Fruit fly (Drosophila melanogaster) whole organism, embryonic: ENCODE measurements around the gene CG6790.
A peak's percentile ranks its signal among the peaks of the same experiment; 100 is the strongest.

ENCODE experiments used
- Bteb2 ChIP-seq: fragments of 200-800 bp; sonication (Bioruptor generic); optimal IDR thresholded peaks from 2 replicates; lab custom pipeline; 2016; ENCODE audit warnings: missing biosample characterization, missing genetic modification characterization
- CG10654 ChIP-seq: fragments of 200-800 bp; sonication (Bioruptor generic); optimal IDR thresholded peaks from 2 replicates; lab custom pipeline; 2016; ENCODE audit warnings: missing biosample characterization, missing genetic modification characterization
- CG11723 ChIP-seq: fragments of 200-800 bp; sonication (Bioruptor generic); optimal IDR thresholded peaks from 2 replicates; lab custom pipeline; 2017; ENCODE audit warnings: missing biosample characterization, mild to moderate bottlenecking, missing genetic modification characterization
- CG12236 ChIP-seq: fragments of 200-800 bp; sonication (Bioruptor generic); optimal IDR thresholded peaks from 2 replicates; lab custom pipeline; 2016; ENCODE audit warnings: missing biosample characterization, missing genetic modification characterization
- CG12299 ChIP-seq: fragments of 200-800 bp; sonication (Bioruptor generic); optimal IDR thresholded peaks from 2 replicates; lab custom pipeline; 2018; ENCODE audit warnings: missing biosample characterization, mild to moderate bottlenecking, missing genetic modification characterization
- CG12769 ChIP-seq: fragments of 200-800 bp; sonication (Bioruptor generic); optimal IDR thresholded peaks from 2 replicates; lab custom pipeline; 2019; ENCODE audit warnings: missing biosample characterization, mild to moderate bottlenecking, missing genetic modification characterization, moderate library complexity
- CG13296 ChIP-seq: fragments of 200-800 bp; sonication (Bioruptor generic); optimal IDR thresholded peaks from 3 replicates; lab custom pipeline; 2018; ENCODE audit warnings: missing biosample characterization, mild to moderate bottlenecking, missing genetic modification characterization
- CG15073 ChIP-seq: fragments of 200-800 bp; sonication (Bioruptor generic); optimal IDR thresholded peaks from 2 replicates; lab custom pipeline; 2016; ENCODE audit warnings: missing biosample characterization, missing genetic modification characterization
- CG17359 ChIP-seq: fragments of 200-800 bp; sonication (Bioruptor generic); optimal IDR thresholded peaks from 3 replicates; lab custom pipeline; 2018; ENCODE audit warnings: missing biosample characterization, mild to moderate bottlenecking, missing genetic modification characterization, moderate library complexity
- CG18262 ChIP-seq: fragments of 200-800 bp; optimal IDR thresholded peaks from 3 replicates; lab custom pipeline; 2019; ENCODE audit warnings: missing biosample characterization, mild to moderate bottlenecking, missing genetic modification characterization, moderate library complexity
- CG30403 ChIP-seq: fragments of 200-800 bp; sonication (Bioruptor generic); optimal IDR thresholded peaks from 3 replicates; lab custom pipeline; 2016; ENCODE audit warnings: missing biosample characterization, missing genetic modification characterization
- CG32532 ChIP-seq: fragments of 200-800 bp; sonication (Bioruptor generic); IDR thresholded peaks from 2 replicates; pipeline ENCODE4 v1.3.6; 2022; ENCODE audit warnings: missing biosample characterization, missing genetic modification characterization
- CG5245 ChIP-seq: fragments of 200-800 bp; sonication (Bioruptor generic); optimal IDR thresholded peaks from 3 replicates; lab custom pipeline; 2016; ENCODE audit warnings: missing biosample characterization, missing genetic modification characterization
- CG7372 ChIP-seq: fragments of 200-800 bp; sonication (Bioruptor generic); IDR thresholded peaks from 2 replicates; pipeline ENCODE4 v1.3.6; 2022; ENCODE audit warnings: missing biosample characterization, missing genetic modification characterization
- CG8765 ChIP-seq: fragments of 200-800 bp; sonication (Bioruptor generic); IDR thresholded peaks from 2 replicates; pipeline ENCODE4 v1.3.6; 2022; ENCODE audit warnings: missing biosample characterization, missing genetic modification characterization
- CG9797 ChIP-seq: fragments of 200-800 bp; sonication (Bioruptor generic); optimal IDR thresholded peaks from 3 replicates; lab custom pipeline; 2018; ENCODE audit warnings: missing biosample characterization, mild to moderate bottlenecking, missing genetic modification characterization
- Chrac-16 ChIP-seq: fragments of 200-800 bp; sonication (Bioruptor generic); optimal IDR thresholded peaks from 3 replicates; lab custom pipeline; 2016; ENCODE audit warnings: missing biosample characterization, missing genetic modification characterization
- Doc2 ChIP-seq: fragments of 200-800 bp; sonication (Bioruptor generic); IDR thresholded peaks from 2 replicates; pipeline ENCODE4 v1.3.6; 2022; ENCODE audit warnings: missing biosample characterization, missing genetic modification characterization
- GATAe ChIP-seq: fragments of 200-800 bp; sonication (Bioruptor generic); conservative IDR thresholded peaks from 2 replicates; pipeline ENCODE4 v1.3.6; 2022; ENCODE audit warnings: missing biosample characterization, missing genetic modification characterization
- Hr78 ChIP-seq, 2 experiments: fragments of 200-800 bp in 1 of 2; fragments of >200 bp in 1 of 2; sonication (Bioruptor generic) in 1 of 2; optimal IDR thresholded peaks; 2 replicates each; lab custom pipeline; 2017 to 2019; ENCODE audit warnings: missing biosample characterization in 2 of 2, missing genetic modification characterization in 2 of 2, mild to moderate bottlenecking in 1 of 2, moderate library complexity in 1 of 2
- Hsf ChIP-seq: fragments of 200-800 bp; sonication (Bioruptor generic); optimal IDR thresholded peaks from 3 replicates; lab custom pipeline; 2016; ENCODE audit warnings: missing biosample characterization, missing genetic modification characterization
- MBD-R2 ChIP-seq: fragments of 200-800 bp; sonication (Bioruptor generic); IDR thresholded peaks from 2 replicates; pipeline ENCODE4 v1.3.6; 2022; ENCODE audit warnings: missing biosample characterization, missing genetic modification characterization
- Myb ChIP-seq: fragments of 200-800 bp; sonication (Bioruptor generic); optimal IDR thresholded peaks from 2 replicates; lab custom pipeline; 2016; ENCODE audit warnings: missing biosample characterization, missing genetic modification characterization
- NC2α ChIP-seq: fragments of 200-800 bp; sonication (Bioruptor generic); optimal IDR thresholded peaks from 2 replicates; lab custom pipeline; 2016; ENCODE audit warnings: missing biosample characterization, missing genetic modification characterization
- Oaz ChIP-seq: fragments of 200-800 bp; sonication (Bioruptor generic); IDR thresholded peaks from 2 replicates; pipeline ENCODE4 v1.3.6; 2022; ENCODE audit warnings: missing biosample characterization, missing genetic modification characterization
- Optix ChIP-seq: fragments of 200-800 bp; sonication (Bioruptor generic); IDR thresholded peaks from 3 replicates; pipeline ENCODE4 v1.3.6; 2022; ENCODE audit warnings: missing biosample characterization, missing genetic modification characterization
- Ravus ChIP-seq: fragments of 200-800 bp; sonication (Bioruptor generic); IDR thresholded peaks from 2 replicates; pipeline ENCODE4 v1.3.6; 2022; ENCODE audit warnings: missing biosample characterization, missing genetic modification characterization
- Rfx ChIP-seq: fragments of 200-800 bp; sonication (Bioruptor generic); IDR thresholded peaks from 2 replicates; pipeline ENCODE4 v1.3.6; 2022; ENCODE audit warnings: missing biosample characterization, missing genetic modification characterization
- Scr ChIP-seq: fragments of 200-800 bp; sonication (Bioruptor generic); IDR thresholded peaks from 2 replicates; pipeline ENCODE4 v1.3.6; 2022; ENCODE audit warnings: missing biosample characterization, missing genetic modification characterization; ENCODE audit not compliant: partially characterized antibody
- Sox100B ChIP-seq: fragments of 200-800 bp; sonication (Bioruptor generic); optimal IDR thresholded peaks from 3 replicates; lab custom pipeline; 2018; ENCODE audit warnings: missing biosample characterization, mild to moderate bottlenecking, missing genetic modification characterization
- Ssrp ChIP-seq: fragments of 200-800 bp; sonication (Bioruptor generic); optimal IDR thresholded peaks from 2 replicates; lab custom pipeline; 2018; ENCODE audit warnings: missing biosample characterization, mild to moderate bottlenecking, missing genetic modification characterization, moderate library complexity
- aop ChIP-seq: fragments of 200-800 bp; sonication (Bioruptor generic); IDR thresholded peaks from 2 replicates; pipeline ENCODE4 v1.3.6; 2022; ENCODE audit warnings: missing biosample characterization, missing genetic modification characterization
- az2 ChIP-seq: fragments of 200-800 bp; sonication (Bioruptor generic); optimal IDR thresholded peaks from 3 replicates; lab custom pipeline; 2016; ENCODE audit warnings: missing biosample characterization, missing genetic modification characterization
- cwo ChIP-seq: fragments of 200-800 bp; sonication (Bioruptor generic); optimal IDR thresholded peaks from 3 replicates; lab custom pipeline; 2017; ENCODE audit warnings: missing biosample characterization, missing genetic modification characterization, mild to moderate bottlenecking, moderate library complexity, missing genetic modification reagents
- ems ChIP-seq: fragments of 200-800 bp; sonication (Bioruptor generic); optimal IDR thresholded peaks from 3 replicates; lab custom pipeline; 2016; ENCODE audit warnings: missing biosample characterization, missing genetic modification characterization
- grn ChIP-seq: fragments of 200-800 bp; sonication (Bioruptor generic); optimal IDR thresholded peaks from 3 replicates; lab custom pipeline; 2017; ENCODE audit warnings: missing biosample characterization, missing genetic modification characterization
- ham ChIP-seq: fragments of 200-800 bp; sonication (Bioruptor generic); IDR thresholded peaks from 2 replicates; pipeline ENCODE4 v1.3.6; 2022; ENCODE audit warnings: missing biosample characterization, missing genetic modification characterization
- jumu ChIP-seq: fragments of 200-800 bp; sonication (Bioruptor generic); optimal IDR thresholded peaks from 3 replicates; lab custom pipeline; 2016; ENCODE audit warnings: missing biosample characterization, missing genetic modification characterization
- kay ChIP-seq: fragments of 200-800 bp; sonication (Bioruptor generic); optimal IDR thresholded peaks from 2 replicates; lab custom pipeline; 2016; ENCODE audit warnings: missing biosample characterization, missing genetic modification characterization
- kni ChIP-seq: fragments of 200-800 bp; sonication (Bioruptor generic); optimal IDR thresholded peaks from 3 replicates; lab custom pipeline; 2017; ENCODE audit warnings: mild to moderate bottlenecking, missing biosample characterization, missing genetic modification reagents, missing genetic modification characterization
- lmd ChIP-seq: fragments of 200-800 bp; sonication (Bioruptor generic); IDR thresholded peaks from 2 replicates; pipeline ENCODE4 v1.3.6; 2022; ENCODE audit warnings: missing biosample characterization, missing genetic modification characterization
- lov ChIP-seq, 2 experiments: fragments of 200-800 bp in 1 of 2; fragments of >200 bp in 1 of 2; sonication (Bioruptor generic) in 1 of 2; IDR thresholded peaks in 1 of 2; optimal IDR thresholded peaks in 1 of 2; 2 replicates in 1 of 2; 3 replicates in 1 of 2; pipeline versions ENCODE4 v1.3.6 to Lab custom; 2017 to 2022; ENCODE audit warnings: missing biosample characterization in 1 of 2, missing genetic modification characterization in 1 of 2
- mld ChIP-seq: fragments of 200-800 bp; sonication (Bioruptor generic); IDR thresholded peaks from 3 replicates; pipeline ENCODE4 v1.3.6; 2022; ENCODE audit warnings: missing biosample characterization, missing genetic modification characterization; ENCODE audit not compliant: partially characterized antibody
- nom ChIP-seq: fragments of 200-800 bp; sonication (Bioruptor generic); optimal IDR thresholded peaks from 2 replicates; lab custom pipeline; 2017; ENCODE audit warnings: missing biosample characterization, missing genetic modification characterization, mild to moderate bottlenecking, moderate library complexity, missing genetic modification reagents
- pan ChIP-seq, 4 experiments: fragments of >200 bp in 3 of 4; fragments of 200-800 bp in 1 of 4; sonication (Bioruptor generic) in 1 of 4; optimal IDR thresholded peaks in 3 of 4; IDR thresholded peaks in 1 of 4; 2 replicates each; pipeline versions ENCODE4 v1.3.6 to Lab custom; 2017 to 2022; ENCODE audit warnings: missing biosample characterization in 2 of 4, missing genetic modification characterization in 2 of 4, mixed read lengths in 1 of 4
- pum ChIP-seq: fragments of 200-800 bp; sonication (Bioruptor generic); optimal IDR thresholded peaks from 2 replicates; lab custom pipeline; 2016; ENCODE audit warnings: missing biosample characterization, missing genetic modification characterization
- run ChIP-seq: fragments of 200-800 bp; sonication (Bioruptor generic); optimal IDR thresholded peaks from 3 replicates; lab custom pipeline; 2018; ENCODE audit warnings: missing biosample characterization, mild to moderate bottlenecking, missing genetic modification characterization
- sens ChIP-seq: fragments of 200-800 bp; sonication (Bioruptor generic); peaks from one replicate; lab custom pipeline; 2016; ENCODE audit warnings: missing biosample characterization, missing genetic modification characterization
- ssp ChIP-seq: fragments of 200-800 bp; sonication (Bioruptor generic); IDR thresholded peaks from 2 replicates; pipeline ENCODE4 v1.3.6; 2022; ENCODE audit warnings: missing biosample characterization, missing genetic modification characterization

The CG6790 gene

dm6 chr3R:11581340-11582252, 3.1 kb upstream of the CG6790 start, which contains the start of gene wkd (continued):
- TF ChIP-seq mld (GFP tag; lab: Robert Waterston, UW) (peak; percentile 79; the same call in 1 of the 3 replicates), Sox100B (GFP tag; lab: Kevin White, UChicago) (no peak), CG7372 (no peak), aop (no peak), Oaz (no peak), cwo (no peak), Hr78 (GFP tag; optimal IDR thresholded peaks at IDR 0.05; lab: Kevin White, UChicago) (peak in 1 of 2 experiments; percentile 23), az2 (GFP tag; lab: Kevin White, UChicago) (no peak), CG10654 (GFP tag; lab: Kevin White, UChicago) (no peak), CG12299 (tag; lab: Kevin White, UChicago) (peak; percentile 39), CG11723 (GFP tag; lab: Kevin White, UChicago) (no peak), Bteb2 (GFP tag; lab: Kevin White, UChicago) (no peak), Myb (GFP tag; lab: Kevin White, UChicago) (peak; percentile 54), GATAe (GFP tag; lab: Robert Waterston, UW) (peak; percentile 29; the same call in 1 of the 2 replicates), nom (GFP tag; lab: Kevin White, UChicago) (no peak), lov (optimal IDR thresholded peaks at IDR 0.05; lab: Kevin White, UChicago) (no peak), lov (GFP tag; IDR thresholded peaks at IDR 0.05; lab: Robert Waterston, UW) (no peak), Rfx (GFP tag; lab: Robert Waterston, UW) (no peak), CG8765 (no peak), ssp (GFP tag; lab: Robert Waterston, UW) (no peak), kni (peak; percentile 40), CG18262 (tag; lab: Kevin White, UChicago) (no peak), CG13296 (GFP tag; lab: Kevin White, UChicago) (no peak), NC2α (no peak), Ravus (GFP tag; lab: Robert Waterston, UW) (no peak), ham (GFP tag; lab: Robert Waterston, UW) (no peak), CG15073 (no peak), pum (GFP tag; lab: Kevin White, UChicago) (no peak), lmd (GFP tag; lab: Robert Waterston, UW) (no peak), kay (GFP tag; lab: Kevin White, UChicago) (no peak), run (tag; lab: Kevin White, UChicago) (no peak), jumu (GFP tag; lab: Kevin White, UChicago) (peak; percentile 45), sens (GFP tag; lab: Kevin White, UChicago) (no peak), Scr (GFP tag; lab: Robert Waterston, UW) (peak; percentile 86), Hsf (GFP tag; lab: Kevin White, UChicago) (no peak), CG12769 (tag; lab: Kevin White, UChicago) (no peak), ems (GFP tag; lab: Kevin White, UChicago) (no peak), Ssrp (tag; lab: Kevin White, UChicago) (no peak), grn (peak; percentile 64), pan (optimal IDR thresholded peaks at IDR 0.05; lab: Kevin White, UChicago) (no peak), pan (GFP tag; optimal IDR thresholded peaks at IDR 0.05 in 1 of 2, IDR thresholded peaks at IDR 0.05 in 1 of 2) (no peak), CG12236 (GFP tag; lab: Kevin White, UChicago) (no peak), Optix (no peak), CG32532 (GFP tag; lab: Robert Waterston, UW) (no peak), CG17359 (tag; lab: Kevin White, UChicago) (no peak), MBD-R2 (GFP tag; lab: Robert Waterston, UW) (peak; percentile 57), CG30403 (GFP tag; lab: Kevin White, UChicago) (peak; percentile 19), Doc2 (GFP tag; lab: Robert Waterston, UW) (no peak), CG5245 (GFP tag; lab: Kevin White, UChicago) (no peak), Chrac-16 (GFP tag; lab: Kevin White, UChicago) (no peak), CG9797 (GFP tag; lab: Kevin White, UChicago) (peak; percentile 5)
